Worm (Caenorhabditis elegans) whole organism, L4 larva: ENCODE measurements around the gene slr-2.
A peak's percentile ranks its signal among the peaks of the same experiment; 100 is the strongest.

Source experiments
- F44E2.7 ChIP-seq: fragments of 200-800 bp; sonication (Bioruptor generic); IDR thresholded peaks from 2 replicates; pipeline ENCODE4 v2.1.2; 2022; ENCODE audit warnings: missing genetic modification characterization, missing compliant biosample characterization
- ZK337.2 ChIP-seq: fragments of 200-800 bp; sonication (Bioruptor generic); IDR thresholded peaks from 2 replicates; pipeline ENCODE4 v1.3.6; 2022; ENCODE audit warnings: missing genetic modification reagents, missing genetic modification characterization, missing compliant biosample characterization
- ceh-20 ChIP-seq: fragments of 200-800 bp; sonication (Bioruptor generic); IDR thresholded peaks from 2 replicates; pipeline ENCODE4 v1.3.6; 2022; ENCODE audit warnings: missing genetic modification reagents, missing genetic modification characterization, missing compliant biosample characterization
- ceh-32 ChIP-seq: sonication (generic microtip); optimal IDR thresholded peaks from 2 replicates; lab custom pipeline; 2016; ENCODE audit warnings: mild to moderate bottlenecking, missing genetic modification characterization, missing compliant biosample characterization; ENCODE audit not compliant: poor library complexity
- ceh-62 ChIP-seq: sonication (generic microtip); optimal IDR thresholded peaks from 2 replicates; lab custom pipeline; 2017; ENCODE audit warnings: missing biosample characterization, missing genetic modification characterization
- ceh-82 ChIP-seq: sonication (generic microtip); optimal IDR thresholded peaks from 2 replicates; lab custom pipeline; 2017; ENCODE audit warnings: missing biosample characterization, missing genetic modification characterization
- daf-16 ChIP-seq, 3 experiments: sonication (generic microtip); optimal IDR thresholded peaks; 2 replicates each; lab custom pipeline; 2016 to 2017; ENCODE audit warnings: missing genetic modification characterization in 3 of 3, missing genetic modification reagents in 3 of 3, mild to moderate bottlenecking in 2 of 3, missing compliant biosample characterization in 2 of 3, missing biosample characterization in 1 of 3, moderate library complexity in 1 of 3
- dve-1 ChIP-seq: sonication (generic microtip); optimal IDR thresholded peaks from 2 replicates; lab custom pipeline; 2017; ENCODE audit warnings: antibody characterized with exemption, mild to moderate bottlenecking, missing genetic modification characterization, missing compliant biosample characterization; ENCODE audit not compliant: insufficient read depth
- lin-1 ChIP-seq: fragments of 200-800 bp; sonication (Bioruptor generic); IDR thresholded peaks from 2 replicates; pipeline ENCODE4 v1.3.6; 2022; ENCODE audit warnings: missing genetic modification reagents, missing genetic modification characterization, missing compliant biosample characterization
- lin-38 ChIP-seq: fragments of 200-800 bp; sonication (Bioruptor generic); IDR thresholded peaks from 2 replicates; pipeline ENCODE4 v1.3.6; 2022; ENCODE audit warnings: missing genetic modification reagents, missing genetic modification characterization, missing compliant biosample characterization
- lir-3 ChIP-seq: sonication (generic microtip); optimal IDR thresholded peaks from 2 replicates; lab custom pipeline; 2016; ENCODE audit warnings: mild to moderate bottlenecking, missing genetic modification characterization, missing compliant biosample characterization
- madf-9 ChIP-seq: fragments of 200-800 bp; sonication (Bioruptor generic); conservative IDR thresholded peaks from 2 replicates; pipeline ENCODE4 v1.3.6; 2022; ENCODE audit warnings: missing genetic modification reagents, missing genetic modification characterization, missing compliant biosample characterization
- mdt-29 ChIP-seq: fragments of 200-800 bp; sonication (Bioruptor generic); IDR thresholded peaks from 2 replicates; pipeline ENCODE4 v1.3.6; 2022; ENCODE audit warnings: missing genetic modification reagents, missing genetic modification characterization, missing compliant biosample characterization
- mep-1 ChIP-seq: fragments of 150-350 bp; sonication (generic microtip); optimal IDR thresholded peaks from 3 replicates; lab custom pipeline; 2014; ENCODE audit warnings: missing biosample characterization, missing genetic modification characterization
- mes-2 ChIP-seq: sonication (generic microtip); optimal IDR thresholded peaks from 2 replicates; lab custom pipeline; 2016; ENCODE audit warnings: missing genotype, mild to moderate bottlenecking, missing genetic modification characterization, missing compliant biosample characterization; ENCODE audit not compliant: poor library complexity, severe bottlenecking
- mxl-2 ChIP-seq: fragments of 200-800 bp; sonication (Bioruptor generic); conservative IDR thresholded peaks from 2 replicates; pipeline ENCODE4 v1.3.6; 2022; ENCODE audit warnings: missing genetic modification reagents, missing genetic modification characterization, missing compliant biosample characterization
- nhr-111 ChIP-seq: fragments of 200-800 bp; sonication (Bioruptor generic); optimal IDR thresholded peaks from 2 replicates; lab custom pipeline; 2018; ENCODE audit warnings: mild to moderate bottlenecking, missing genetic modification characterization, missing compliant biosample characterization
- nhr-77 ChIP-seq: fragments of 150-350 bp; optimal IDR thresholded peaks from 2 replicates; lab custom pipeline; 2014; ENCODE audit warnings: missing biosample characterization, missing genetic modification characterization
- php-3 ChIP-seq: fragments of 200-800 bp; sonication (Bioruptor generic); IDR thresholded peaks from 2 replicates; pipeline ENCODE4 v1.3.6; 2022; ENCODE audit warnings: missing genetic modification reagents, missing genetic modification characterization, missing compliant biosample characterization
- pqm-1 ChIP-seq: sonication (generic microtip); optimal IDR thresholded peaks from 2 replicates; lab custom pipeline; 2017; ENCODE audit warnings: missing biosample characterization, missing genetic modification characterization
- snpc-4 ChIP-seq: fragments of 150-350 bp; optimal IDR thresholded peaks from 2 replicates; lab custom pipeline; 2014; ENCODE audit warnings: missing biosample characterization, missing genetic modification characterization
- tra-1 ChIP-seq: fragments of 200-800 bp; sonication (Bioruptor generic); IDR thresholded peaks from 2 replicates; pipeline ENCODE4 v1.3.6; 2022; ENCODE audit warnings: missing genetic modification reagents, missing genetic modification characterization, missing compliant biosample characterization
- unc-39 ChIP-seq: sonication (generic microtip); optimal IDR thresholded peaks from 2 replicates; lab custom pipeline; 2017; ENCODE audit warnings: missing biosample characterization, missing genetic modification characterization
- zip-2 ChIP-seq: fragments of 150-350 bp; optimal IDR thresholded peaks from 2 replicates; lab custom pipeline; 2014; ENCODE audit warnings: missing biosample characterization, missing genetic modification characterization
- ztf-7 ChIP-seq: fragments of 150-350 bp; optimal IDR thresholded peaks from 2 replicates; lab custom pipeline; 2014; ENCODE audit warnings: missing biosample characterization, missing genetic modification characterization

slr-2 gene

ce11 chrV:18143445-18143844, 56.5 kb downstream of the slr-2 start, which contains the start of gene Y37H2A.14:
TSS of gene Y37H2A.14 (plus strand) at chrV:18143745.
- peak; percentile 22 for TF ChIP-seq pqm-1 (tag; lab: Kevin White, UChicago)
- TF ChIP-seq madf-9 (GFP tag; lab: Robert Waterston, UW) = no peak

ce11 chrV:18144442-18144841, 57.5 kb downstream of the slr-2 start:
- TF ChIP-seq dve-1 (tag; lab: Kevin White, UChicago) (no peak), lin-38 (GFP tag; lab: Robert Waterston, UW) (no peak), mxl-2 (GFP tag; lab: Robert Waterston, UW) (no peak), zip-2 (tag; lab: Kevin White, UChicago) (no peak), lin-1 (no peak), lir-3 (tag; lab: Kevin White, UChicago) (no peak), ceh-20 (GFP tag; lab: Robert Waterston, UW) (no peak), unc-39 (no peak), ztf-7 (tag; lab: Kevin White, UChicago) (no peak), nhr-111 (GFP tag; lab: Kevin White, UChicago) (no peak), ZK337.2 (GFP tag; lab: Robert Waterston, UW) (no peak), mes-2 (tag; lab: Kevin White, UChicago) (no peak), mep-1 (tag; lab: Kevin White, UChicago) (no peak), php-3 (peak; percentile 50; the same call in 1 of the 2 replicates), ceh-32 (tag; lab: Kevin White, UChicago) (no peak), F44E2.7 (GFP tag; lab: Robert Waterston, UW) (no peak), tra-1 (GFP tag; lab: Robert Waterston, UW) (no peak), mdt-29 (GFP tag; lab: Robert Waterston, UW) (no peak), ceh-62 (tag; lab: Kevin White, UChicago) (no peak), pqm-1 (tag; lab: Kevin White, UChicago) (peak; percentile 31), ceh-82 (tag; lab: Kevin White, UChicago) (no peak), snpc-4 (no peak), daf-16 (GFP tag; optimal IDR thresholded peaks at IDR 0.05; lab: Kevin White, UChicago) (no peak), daf-16 (tag; optimal IDR thresholded peaks at IDR 0.05; lab: Kevin White, UChicago) (peak; percentile 0)

ce11 chrV:18146077-18146476, 59.2 kb downstream of the slr-2 start, which contains the start of gene C14A6.3:
TSS of gene C14A6.3 (plus strand) at chrV:18146377.
- TF ChIP-seq nhr-77 (tag; lab: Kevin White, UChicago) (no peak), pqm-1 (tag; lab: Kevin White, UChicago) (peak; percentile 39)
